Worm (Caenorhabditis elegans) whole organism, mixed stage, embryonic: ENCODE data around the gene elo-4.

Source experiments
- M03D4.4 ChIP-seq: sonication (generic microtip); optimal IDR thresholded peaks from 2 replicates; lab custom pipeline; 2017; ENCODE audit warnings: mild to moderate bottlenecking, missing genetic modification characterization, missing compliant biosample characterization
- blmp-1 ChIP-seq: fragments of 150-350 bp; optimal IDR thresholded peaks from 2 replicates; lab custom pipeline; 2014; ENCODE audit warnings: missing biosample characterization, missing genetic modification characterization
- ceh-43 ChIP-seq: fragments of 200-800 bp; sonication (Bioruptor generic); optimal IDR thresholded peaks from 2 replicates; lab custom pipeline; 2018; ENCODE audit warnings: mild to moderate bottlenecking, missing genetic modification characterization, moderate library complexity, missing compliant biosample characterization
- ceh-83 ChIP-seq: fragments of 200-800 bp; sonication (Bioruptor generic); optimal IDR thresholded peaks from 2 replicates; lab custom pipeline; 2018; ENCODE audit warnings: mild to moderate bottlenecking, missing genetic modification characterization, missing compliant biosample characterization
- ces-1 ChIP-seq: fragments of 150-350 bp; optimal IDR thresholded peaks from 2 replicates; lab custom pipeline; 2014; ENCODE audit warnings: missing biosample characterization, missing genetic modification reagents, missing genetic modification characterization
- cnd-1 ChIP-seq: fragments of 200-800 bp; sonication (Bioruptor generic); optimal IDR thresholded peaks from 2 replicates; lab custom pipeline; 2018; ENCODE audit warnings: mild to moderate bottlenecking, missing genetic modification characterization, missing compliant biosample characterization
- elt-1 ChIP-seq: sonication (generic microtip); optimal IDR thresholded peaks from 2 replicates; lab custom pipeline; 2017; ENCODE audit warnings: missing genetic modification characterization, mild to moderate bottlenecking, missing compliant biosample characterization, antibody characterized with exemption, moderate library complexity, borderline replicate concordance; ENCODE audit not compliant: insufficient read depth
- elt-3 ChIP-seq: fragments of 150-350 bp; optimal IDR thresholded peaks from 2 replicates; lab custom pipeline; 2014; ENCODE audit warnings: missing biosample characterization, missing genetic modification characterization
- flh-1 ChIP-seq: fragments of 200-800 bp; sonication (Bioruptor generic); optimal IDR thresholded peaks from 2 replicates; lab custom pipeline; 2018; ENCODE audit warnings: mild to moderate bottlenecking, missing genetic modification characterization, moderate library complexity, missing compliant biosample characterization
- ham-2 ChIP-seq: fragments of 200-800 bp; sonication (Bioruptor generic); optimal IDR thresholded peaks from 2 replicates; lab custom pipeline; 2018; ENCODE audit warnings: mild to moderate bottlenecking, missing genetic modification characterization, missing compliant biosample characterization
- hlh-1 ChIP-seq: fragments of 150-350 bp; optimal IDR thresholded peaks from 2 replicates; lab custom pipeline; 2014; ENCODE audit warnings: missing biosample characterization, missing genetic modification reagents, missing genetic modification characterization
- lin-13 ChIP-seq: fragments of 150-350 bp; optimal IDR thresholded peaks from 2 replicates; lab custom pipeline; 2014; ENCODE audit warnings: missing biosample characterization, missing genetic modification characterization
- lin-32 ChIP-seq: fragments of 200-800 bp; sonication (Bioruptor generic); optimal IDR thresholded peaks from 2 replicates; lab custom pipeline; 2018; ENCODE audit warnings: mild to moderate bottlenecking, missing genetic modification characterization, missing compliant biosample characterization
- lsy-2 ChIP-seq: fragments of 150-350 bp; optimal IDR thresholded peaks from 2 replicates; lab custom pipeline; 2014; ENCODE audit warnings: missing biosample characterization, missing genetic modification characterization
- mab-5 ChIP-seq: fragments of 150-350 bp; optimal IDR thresholded peaks from 2 replicates; lab custom pipeline; 2014; ENCODE audit warnings: missing biosample characterization, missing genetic modification characterization
- mep-1 ChIP-seq: fragments of 150-350 bp; optimal IDR thresholded peaks from 2 replicates; lab custom pipeline; 2017; ENCODE audit warnings: missing biosample characterization, missing genetic modification reagents, missing genetic modification characterization, inconsistent platforms
- mls-2 ChIP-seq: sonication (generic microtip); optimal IDR thresholded peaks from 2 replicates; lab custom pipeline; 2016; ENCODE audit warnings: mild to moderate bottlenecking, missing genetic modification characterization, moderate library complexity, missing compliant biosample characterization
- nhr-2 ChIP-seq: fragments of 150-350 bp; optimal IDR thresholded peaks from 2 replicates; lab custom pipeline; 2014; ENCODE audit warnings: missing biosample characterization, missing genetic modification characterization
- nhr-237 ChIP-seq: fragments of 150-350 bp; optimal IDR thresholded peaks from 2 replicates; lab custom pipeline; 2014; ENCODE audit warnings: missing biosample characterization, missing genetic modification characterization
- nhr-28 ChIP-seq: fragments of 150-350 bp; optimal IDR thresholded peaks from 2 replicates; lab custom pipeline; 2014; ENCODE audit warnings: missing biosample characterization, missing genetic modification characterization
- nhr-76 ChIP-seq: sonication (generic microtip); optimal IDR thresholded peaks from 2 replicates; lab custom pipeline; 2017; ENCODE audit warnings: missing biosample characterization, missing genetic modification characterization
- pha-4 ChIP-seq: fragments of 150-350 bp; optimal IDR thresholded peaks from 2 replicates; lab custom pipeline; 2018; ENCODE audit warnings: missing biosample characterization, missing genetic modification reagents, missing genetic modification characterization
- sem-2 ChIP-seq: fragments of 200-800 bp; sonication (Bioruptor generic); optimal IDR thresholded peaks from 2 replicates; lab custom pipeline; 2018; ENCODE audit warnings: mild to moderate bottlenecking, missing genetic modification characterization, missing compliant biosample characterization
- snpc-4 ChIP-seq: fragments of 150-350 bp; optimal IDR thresholded peaks from 2 replicates; lab custom pipeline; 2014; ENCODE audit warnings: missing biosample characterization, missing genetic modification characterization
- sptf-1 ChIP-seq: sonication (generic microtip); optimal IDR thresholded peaks from 2 replicates; lab custom pipeline; 2017; ENCODE audit warnings: mild to moderate bottlenecking, missing genetic modification characterization, moderate library complexity, missing compliant biosample characterization
- tbx-8 ChIP-seq: fragments of 200-800 bp; sonication (Bioruptor generic); optimal IDR thresholded peaks from 2 replicates; lab custom pipeline; 2018; ENCODE audit warnings: mild to moderate bottlenecking, missing genetic modification characterization, moderate library complexity, missing compliant biosample characterization
- unc-120 ChIP-seq: sonication (generic microtip); optimal IDR thresholded peaks from 2 replicates; lab custom pipeline; 2017; ENCODE audit warnings: missing genetic modification characterization, missing compliant biosample characterization; ENCODE audit not compliant: poor library complexity, severe bottlenecking
- unc-39 ChIP-seq: fragments of 150-350 bp; optimal IDR thresholded peaks from 2 replicates; lab custom pipeline; 2014; ENCODE audit warnings: missing biosample characterization, missing genetic modification characterization
- unc-62 ChIP-seq: fragments of 150-350 bp; optimal IDR thresholded peaks from 2 replicates; lab custom pipeline; 2014; ENCODE audit warnings: missing biosample characterization, missing genetic modification reagents, missing genetic modification characterization
- zip-8 ChIP-seq: fragments of 150-350 bp; optimal IDR thresholded peaks from 2 replicates; lab custom pipeline; 2014; ENCODE audit warnings: missing biosample characterization, missing genetic modification characterization
- ztf-11 ChIP-seq: fragments of 150-350 bp; optimal IDR thresholded peaks from 2 replicates; lab custom pipeline; 2014; ENCODE audit warnings: missing biosample characterization, missing genetic modification characterization

elo-4 gene

ce11 chrIII:9326528-9326927, 7.5 kb downstream of the elo-4 start:
- no peak for TF ChIP-seq hlh-1 (tag; lab: Kevin White, UChicago)
- no peak for TF ChIP-seq nhr-2
- no peak for TF ChIP-seq blmp-1
- TF ChIP-seq sem-2 (GFP tag; lab: Kevin White, UChicago) = no peak
- TF ChIP-seq ztf-11 = no peak
- no peak for TF ChIP-seq mep-1 (tag; lab: Kevin White, UChicago)
- TF ChIP-seq sptf-1 = no peak
- TF ChIP-seq lin-13 (tag; lab: Kevin White, UChicago) = no peak

ce11 chrIII:9324724-9325123, 9.3 kb downstream of the elo-4 start, which contains the start of gene C40H1.7:
C40H1.7 (plus strand) TSS chrIII:9325024.
- TF ChIP-seq M03D4.4 (tag; lab: Kevin White, UChicago) = no peak
- no peak for TF ChIP-seq blmp-1
- TF ChIP-seq ceh-83 (GFP tag; lab: Kevin White, UChicago) = no peak
- no peak for TF ChIP-seq hlh-1 (tag; lab: Kevin White, UChicago)
- TF ChIP-seq ztf-11 = no peak
- TF ChIP-seq unc-39 (tag; lab: Kevin White, UChicago) = no peak
- TF ChIP-seq cnd-1 (tag; lab: Kevin White, UChicago) = no peak
- TF ChIP-seq tbx-8 (GFP tag; lab: Kevin White, UChicago) = no peak
- no peak for TF ChIP-seq ham-2
- no peak for TF ChIP-seq lin-13 (tag; lab: Kevin White, UChicago)
- TF ChIP-seq unc-120 (tag; lab: Kevin White, UChicago) = no peak
- no peak for TF ChIP-seq sptf-1
- TF ChIP-seq zip-8 = no peak
- TF ChIP-seq mep-1 (tag; lab: Kevin White, UChicago) = no peak
- no peak for TF ChIP-seq mab-5 (tag; lab: Kevin White, UChicago)
- TF ChIP-seq pha-4 (tag; lab: Kevin White, UChicago) = no peak
- no peak for TF ChIP-seq unc-62
- no peak for TF ChIP-seq ceh-43 (GFP tag; lab: Kevin White, UChicago)
- TF ChIP-seq ces-1 (GFP tag; lab: Kevin White, UChicago) = no peak

ce11 chrIII:9322010-9322409, 12.1 kb downstream of the elo-4 start, which contains the start of gene cpb-1:
cpb-1 (plus strand) TSS chrIII:9322310.
- no peak for TF ChIP-seq nhr-28 (tag; lab: Kevin White, UChicago)

- TF ChIP-seq nhr-2 = no peak
- no peak for TF ChIP-seq lsy-2 (tag; lab: Kevin White, UChicago)
- TF ChIP-seq ceh-83 (GFP tag; lab: Kevin White, UChicago) = no peak
- TF ChIP-seq tbx-8 (GFP tag; lab: Kevin White, UChicago) = no peak
- TF ChIP-seq flh-1 (GFP tag; lab: Kevin White, UChicago) = no peak
- TF ChIP-seq sptf-1 = no peak
- no peak for TF ChIP-seq cnd-1 (tag; lab: Kevin White, UChicago)
- TF ChIP-seq nhr-76 (tag; lab: Kevin White, UChicago) = no peak
- no peak for TF ChIP-seq sem-2 (GFP tag; lab: Kevin White, UChicago)
- no peak for TF ChIP-seq blmp-1
- TF ChIP-seq snpc-4 = no peak
- TF ChIP-seq pha-4 (tag; lab: Kevin White, UChicago) = no peak
- TF ChIP-seq lin-32 (GFP tag; lab: Kevin White, UChicago) = no peak
- no peak for TF ChIP-seq elt-1 (tag; lab: Kevin White, UChicago)
- no peak for TF ChIP-seq elt-3
- TF ChIP-seq, all 35 proteins: peak for 0
Measured at ce11 chrIII:9319641-9320040, 14.4 kb downstream of the elo-4 start, which contains the start of gene C40H1.9. C40H1.9 (plus strand) TSS chrIII:9319941.

- TF ChIP-seq mls-2 (tag; lab: Kevin White, UChicago) (no peak), hlh-1 (tag; lab: Kevin White, UChicago) (no peak), lin-13 (tag; lab: Kevin White, UChicago) (no peak), nhr-237 (tag; lab: Kevin White, UChicago) (no peak), nhr-76 (tag; lab: Kevin White, UChicago) (no peak), lsy-2 (tag; lab: Kevin White, UChicago) (no peak), pha-4 (tag; lab: Kevin White, UChicago) (no peak), nhr-28 (tag; lab: Kevin White, UChicago) (no peak), sem-2 (GFP tag; lab: Kevin White, UChicago) (no peak), lin-32 (GFP tag; lab: Kevin White, UChicago) (no peak), cnd-1 (tag; lab: Kevin White, UChicago) (no peak), snpc-4 (no peak), ceh-83 (GFP tag; lab: Kevin White, UChicago) (no peak)
Measured at ce11 chrIII:9317601-9318000, 16.5 kb downstream of the elo-4 start.
